Worm (Caenorhabditis elegans): Measurements from ENCODE around the gene mrpl-2.

ce11 chrIV:736447-736846 lies 36.6 kb upstream of the mrpl-2 start, which contains the start of gene kvs-5:
- TF ChIP-seq ztf-25 (GFP tag; IDR thresholded peaks at IDR 0.05) (no peak), hlh-12 (tag; optimal IDR thresholded peaks at IDR 0.05) (no peak), snpc-4 (GFP tag; optimal IDR thresholded peaks at IDR 0.05) (no peak), snpc-4 (tag; optimal IDR thresholded peaks at IDR 0.05) (no peak), efl-1 (GFP tag; optimal IDR thresholded peaks at IDR 0.05) (no peak), repo-1 (tag; optimal IDR thresholded peaks at IDR 0.05) (no peak), egl-44 (GFP tag; IDR thresholded peaks at IDR 0.05) (no peak), zfh-2 (GFP tag; conservative IDR thresholded peaks at IDR 0.05) (no peak), chd-7 (tag; optimal IDR thresholded peaks at IDR 0.05) (no peak)

Measured in whole organism, young adult.